Fruit fly (Drosophila melanogaster) whole organism, embryonic: Measurements from ENCODE around the gene gt.
A peak's percentile ranks its signal among the peaks of the same experiment; 100 is the strongest.

Experiments
- B-H2 ChIP-seq: fragments of 200-800 bp; sonication (Bioruptor generic); optimal IDR thresholded peaks from 2 replicates; lab custom pipeline; 2018; ENCODE audit warnings: missing biosample characterization, mild to moderate bottlenecking, missing genetic modification characterization
- CG11504 ChIP-seq: fragments of 200-800 bp; sonication (Bioruptor generic); optimal IDR thresholded peaks from 3 replicates; lab custom pipeline; 2019; ENCODE audit warnings: missing biosample characterization, mild to moderate bottlenecking, missing genetic modification characterization, moderate library complexity
- CG11723 ChIP-seq: fragments of 200-800 bp; sonication (Bioruptor generic); optimal IDR thresholded peaks from 2 replicates; lab custom pipeline; 2017; ENCODE audit warnings: missing biosample characterization, mild to moderate bottlenecking, missing genetic modification characterization
- CG14965 ChIP-seq: fragments of 200-800 bp; sonication (Bioruptor generic); optimal IDR thresholded peaks from 2 replicates; lab custom pipeline; 2016; ENCODE audit warnings: missing biosample characterization, missing genetic modification characterization, borderline replicate concordance
- CG15601 ChIP-seq: fragments of 200-800 bp; sonication (Bioruptor generic); optimal IDR thresholded peaks from 3 replicates; lab custom pipeline; 2019; ENCODE audit warnings: missing biosample characterization, mild to moderate bottlenecking, missing genetic modification characterization, moderate library complexity
- CG1647 ChIP-seq: fragments of 200-800 bp; sonication (Bioruptor generic); optimal IDR thresholded peaks from 3 replicates; lab custom pipeline; 2016; ENCODE audit warnings: missing biosample characterization, missing genetic modification characterization
- CG17359 ChIP-seq: fragments of 200-800 bp; sonication (Bioruptor generic); optimal IDR thresholded peaks from 3 replicates; lab custom pipeline; 2018; ENCODE audit warnings: missing biosample characterization, mild to moderate bottlenecking, missing genetic modification characterization, moderate library complexity
- CG32767 ChIP-seq: fragments of 200-800 bp; sonication (Bioruptor generic); IDR thresholded peaks from 2 replicates; pipeline ENCODE4 v1.3.6; 2022; ENCODE audit warnings: missing biosample characterization, missing genetic modification characterization
- CG6254 ChIP-seq: fragments of 200-800 bp; sonication (Bioruptor generic); optimal IDR thresholded peaks from 3 replicates; lab custom pipeline; 2017; ENCODE audit warnings: mild to moderate bottlenecking, missing biosample characterization, missing genetic modification reagents, missing genetic modification characterization
- CG6813 ChIP-seq: fragments of 200-800 bp; sonication (Bioruptor generic); optimal IDR thresholded peaks from 2 replicates; lab custom pipeline; 2017; ENCODE audit warnings: missing biosample characterization, missing genetic modification characterization, mild to moderate bottlenecking, moderate library complexity, missing genetic modification reagents
- CG7987 ChIP-seq: fragments of 200-800 bp; sonication (Bioruptor generic); optimal IDR thresholded peaks from 2 replicates; lab custom pipeline; 2018; ENCODE audit warnings: missing biosample characterization, mild to moderate bottlenecking, missing genetic modification characterization, moderate library complexity
- CG9437 ChIP-seq: fragments of 200-800 bp; sonication (Bioruptor generic); optimal IDR thresholded peaks from 2 replicates; lab custom pipeline; 2018; ENCODE audit warnings: missing biosample characterization, mild to moderate bottlenecking, missing genetic modification characterization
- CG9727 ChIP-seq: fragments of 200-800 bp; sonication (Bioruptor generic); optimal IDR thresholded peaks from 3 replicates; lab custom pipeline; 2017; ENCODE audit warnings: missing biosample characterization, mild to moderate bottlenecking, missing genetic modification characterization
- CTCF ChIP-seq: fragments of 200-800 bp; sonication (Bioruptor generic); optimal IDR thresholded peaks from 2 replicates; lab custom pipeline; 2017; ENCODE audit warnings: missing biosample characterization, mild to moderate bottlenecking, missing genetic modification characterization, moderate library complexity
- D ChIP-seq, 2 experiments: fragments of 200-800 bp in 1 of 2; fragments of >200 bp in 1 of 2; sonication (Bioruptor generic) in 1 of 2; optimal IDR thresholded peaks; 2 replicates in 1 of 2; 3 replicates in 1 of 2; lab custom pipeline; 2017; ENCODE audit warnings: mild to moderate bottlenecking in 1 of 2, missing biosample characterization in 1 of 2, missing genetic modification characterization in 1 of 2, missing genetic modification reagents in 1 of 2
- Deaf1 ChIP-seq: fragments of 200-800 bp; optimal IDR thresholded peaks from 3 replicates; lab custom pipeline; 2019; ENCODE audit warnings: missing biosample characterization, mild to moderate bottlenecking, missing genetic modification characterization, moderate library complexity
- Ets97D ChIP-seq: fragments of 200-800 bp; sonication (Bioruptor generic); optimal IDR thresholded peaks from 3 replicates; lab custom pipeline; 2016; ENCODE audit warnings: missing biosample characterization, missing genetic modification characterization
- HLH3B ChIP-seq: fragments of 200-800 bp; sonication (Bioruptor generic); IDR thresholded peaks from 2 replicates; pipeline ENCODE4 v1.3.6; 2022; ENCODE audit warnings: missing biosample characterization, missing genetic modification characterization
- HLHmδ ChIP-seq: fragments of 200-800 bp; sonication (Bioruptor generic); optimal IDR thresholded peaks from 2 replicates; lab custom pipeline; 2018; ENCODE audit warnings: missing biosample characterization, mild to moderate bottlenecking, missing genetic modification characterization, moderate library complexity
- Hmr ChIP-seq: fragments of 200-800 bp; sonication (Bioruptor generic); optimal IDR thresholded peaks from 3 replicates; lab custom pipeline; 2017; ENCODE audit warnings: mild to moderate bottlenecking, missing biosample characterization, missing genetic modification reagents, missing genetic modification characterization
- Jarid2 ChIP-seq: fragments of 200-800 bp; sonication (Bioruptor generic); optimal IDR thresholded peaks from 3 replicates; lab custom pipeline; 2017; ENCODE audit warnings: mild to moderate bottlenecking, missing biosample characterization, missing genetic modification reagents, missing genetic modification characterization
- Kr ChIP-seq: fragments of 200-800 bp; sonication (Bioruptor generic); optimal IDR thresholded peaks from 2 replicates; lab custom pipeline; 2017; ENCODE audit warnings: missing biosample characterization, mild to moderate bottlenecking, missing genetic modification characterization
- Lpt ChIP-seq: fragments of >200 bp; optimal IDR thresholded peaks from 2 replicates; lab custom pipeline; 2018; ENCODE audit warnings: missing biosample characterization, missing genetic modification characterization
- Med ChIP-seq: fragments of 200-800 bp; sonication (Bioruptor generic); peaks from one replicate; lab custom pipeline; 2016; ENCODE audit warnings: missing biosample characterization, missing genetic modification characterization, mild to moderate bottlenecking, inconsistent platforms, moderate library complexity
- Meics ChIP-seq: fragments of 200-800 bp; sonication (Bioruptor generic); optimal IDR thresholded peaks from 2 replicates; lab custom pipeline; 2017; ENCODE audit warnings: missing biosample characterization, mild to moderate bottlenecking, missing genetic modification characterization
- Myb ChIP-seq: fragments of 200-800 bp; sonication (Bioruptor generic); optimal IDR thresholded peaks from 2 replicates; lab custom pipeline; 2016; ENCODE audit warnings: missing biosample characterization, missing genetic modification characterization
- Nf-YB ChIP-seq: fragments of 200-800 bp; sonication (Bioruptor generic); optimal IDR thresholded peaks from 3 replicates; lab custom pipeline; 2019; ENCODE audit warnings: missing biosample characterization, mild to moderate bottlenecking, missing genetic modification characterization, moderate library complexity
- Optix ChIP-seq: fragments of 200-800 bp; sonication (Bioruptor generic); IDR thresholded peaks from 3 replicates; pipeline ENCODE4 v1.3.6; 2022; ENCODE audit warnings: missing biosample characterization, missing genetic modification characterization
- Pdp1 ChIP-seq, 2 experiments: fragments of 200-800 bp; sonication (Bioruptor generic); optimal IDR thresholded peaks; 3 replicates each; lab custom pipeline; 2016; ENCODE audit warnings: missing biosample characterization in 2 of 2, missing genetic modification characterization in 2 of 2, mild to moderate bottlenecking in 1 of 2, moderate library complexity in 1 of 2
- chm ChIP-seq: fragments of 200-800 bp; sonication (Bioruptor generic); IDR thresholded peaks from 2 replicates; pipeline ENCODE4 v1.3.6; 2022; ENCODE audit warnings: missing biosample characterization, missing genetic modification characterization
- croc ChIP-seq: fragments of 200-800 bp; sonication (Bioruptor generic); conservative IDR thresholded peaks from 3 replicates; pipeline ENCODE4 v1.3.6; 2022; ENCODE audit warnings: missing biosample characterization, missing genetic modification characterization
- emc ChIP-seq: fragments of 200-800 bp; sonication (Bioruptor generic); optimal IDR thresholded peaks from 2 replicates; lab custom pipeline; 2016; ENCODE audit warnings: missing biosample characterization, missing genetic modification characterization
- ewg ChIP-seq: fragments of 200-800 bp; sonication (Bioruptor generic); optimal IDR thresholded peaks from 3 replicates; lab custom pipeline; 2017; ENCODE audit warnings: mild to moderate bottlenecking, missing biosample characterization, missing genetic modification reagents, missing genetic modification characterization
- fd102C ChIP-seq: fragments of 200-800 bp; sonication (Bioruptor generic); optimal IDR thresholded peaks from 2 replicates; lab custom pipeline; 2018; ENCODE audit warnings: missing biosample characterization, mild to moderate bottlenecking, missing genetic modification characterization, moderate library complexity
- grn ChIP-seq: fragments of 200-800 bp; sonication (Bioruptor generic); optimal IDR thresholded peaks from 3 replicates; lab custom pipeline; 2017; ENCODE audit warnings: missing biosample characterization, missing genetic modification characterization
- gsb-n ChIP-seq: fragments of 200-800 bp; sonication (Bioruptor generic); optimal IDR thresholded peaks from 3 replicates; lab custom pipeline; 2018; ENCODE audit warnings: missing biosample characterization, mild to moderate bottlenecking, missing genetic modification characterization
- nerfin-1 ChIP-seq: fragments of 200-800 bp; sonication (Bioruptor generic); optimal IDR thresholded peaks from 3 replicates; lab custom pipeline; 2019; ENCODE audit warnings: missing biosample characterization, mild to moderate bottlenecking, missing genetic modification characterization, moderate library complexity
- onecut ChIP-seq: fragments of 200-800 bp; sonication (Bioruptor generic); IDR thresholded peaks from 2 replicates; pipeline ENCODE4 v1.3.6; 2022; ENCODE audit warnings: missing biosample characterization, missing genetic modification characterization
- pb ChIP-seq: fragments of 200-800 bp; sonication (Bioruptor generic); optimal IDR thresholded peaks from 3 replicates; lab custom pipeline; 2016; ENCODE audit warnings: missing biosample characterization, missing genetic modification characterization
- psq ChIP-seq: fragments of 200-800 bp; sonication (Bioruptor generic); optimal IDR thresholded peaks from 2 replicates; lab custom pipeline; 2017; ENCODE audit warnings: missing biosample characterization, missing genetic modification characterization
- sd ChIP-seq: fragments of 200-800 bp; sonication (Bioruptor generic); optimal IDR thresholded peaks from 3 replicates; lab custom pipeline; 2018; ENCODE audit warnings: missing biosample characterization, mild to moderate bottlenecking, missing genetic modification characterization, moderate library complexity
- sima ChIP-seq: fragments of 200-800 bp; sonication (Bioruptor generic); optimal IDR thresholded peaks from 2 replicates; lab custom pipeline; 2016; ENCODE audit warnings: missing biosample characterization, missing genetic modification characterization
- slou ChIP-seq: fragments of 200-800 bp; sonication (Bioruptor generic); optimal IDR thresholded peaks from 3 replicates; lab custom pipeline; 2016; ENCODE audit warnings: missing biosample characterization, missing genetic modification characterization
- stwl ChIP-seq: fragments of 200-800 bp; sonication (Bioruptor generic); optimal IDR thresholded peaks from 3 replicates; lab custom pipeline; 2018; ENCODE audit warnings: missing biosample characterization, mild to moderate bottlenecking, missing genetic modification characterization, moderate library complexity
- tna ChIP-seq: fragments of 200-800 bp; sonication (Bioruptor generic); IDR thresholded peaks from 2 replicates; pipeline ENCODE4 v1.3.6; 2022; ENCODE audit warnings: missing biosample characterization, missing genetic modification characterization; ENCODE audit not compliant: partially characterized antibody
- vfl ChIP-seq: fragments of 200-800 bp; sonication (Bioruptor generic); optimal IDR thresholded peaks from 2 replicates; lab custom pipeline; 2016; ENCODE audit warnings: missing biosample characterization, missing genetic modification characterization
- wdn ChIP-seq: fragments of 200-800 bp; sonication (Bioruptor generic); IDR thresholded peaks from 2 replicates; pipeline ENCODE4 v1.3.6; 2022; ENCODE audit warnings: missing biosample characterization, missing genetic modification characterization
- zen ChIP-seq: fragments of 200-800 bp; sonication (Bioruptor generic); optimal IDR thresholded peaks from 3 replicates; lab custom pipeline; 2018; ENCODE audit warnings: missing biosample characterization, mild to moderate bottlenecking, missing genetic modification characterization, moderate library complexity

The gt gene

DNA sequence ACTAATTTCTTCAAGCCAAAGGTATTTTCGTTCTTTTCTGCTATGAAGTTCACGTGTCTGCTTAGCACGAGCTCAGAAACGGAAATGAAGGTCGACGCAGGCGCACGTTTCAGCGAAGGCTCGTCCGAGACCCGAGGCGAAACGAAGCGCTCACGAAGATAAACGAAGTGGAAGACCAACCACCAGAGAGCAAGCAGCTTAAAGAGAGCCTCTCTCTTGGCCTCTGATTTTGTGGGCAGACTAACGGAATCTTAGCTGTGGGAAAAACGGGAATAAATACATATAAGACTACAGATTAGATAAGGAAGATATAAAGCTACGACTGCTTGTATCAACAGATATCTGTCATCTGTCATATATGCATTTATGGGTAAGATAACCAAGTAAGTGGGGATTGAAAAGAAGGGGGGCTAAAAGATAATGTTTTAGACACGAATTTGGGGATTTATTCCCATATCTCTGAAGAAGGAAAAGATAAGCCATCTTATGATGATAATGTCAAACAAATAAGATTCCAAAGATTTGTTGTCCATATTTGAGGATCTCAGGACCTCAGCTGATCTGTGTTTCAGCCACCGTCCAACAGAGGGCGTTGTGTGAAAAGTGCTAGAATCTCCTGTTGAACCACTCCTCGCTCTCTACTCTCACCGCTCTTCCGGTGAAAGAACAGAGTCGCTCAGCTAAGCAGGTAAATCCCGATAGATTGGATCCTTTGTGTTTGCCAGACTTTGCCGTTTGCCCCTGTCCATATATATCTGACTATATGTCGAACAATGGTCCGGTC, 41.0 kb downstream of the gt start, which contains the start of gene PsGEF (continued):
- TF ChIP-seq onecut (no peak), tna (no peak), croc (GFP tag; lab: Robert Waterston, UW) (no peak), Meics (GFP tag; lab: Kevin White, UChicago) (no peak), CG1647 (GFP tag; lab: Kevin White, UChicago) (no peak), nerfin-1 (tag; lab: Kevin White, UChicago) (peak; percentile 83), grn (peak; percentile 34), psq (GFP tag; lab: Kevin White, UChicago) (no peak), CTCF (peak; percentile 83), CG6813 (GFP tag; lab: Kevin White, UChicago) (peak; percentile 0), wdn (GFP tag; lab: Robert Waterston, UW) (no peak), CG7987 (GFP tag; lab: Kevin White, UChicago) (no peak), HLH3B (no peak), D (optimal IDR thresholded peaks at IDR 0.05; lab: Kevin White, UChicago) (no peak), D (GFP tag; optimal IDR thresholded peaks at IDR 0.05; lab: Kevin White, UChicago) (no peak), Kr (GFP tag; lab: Kevin White, UChicago) (peak; percentile 37), Lpt (GFP tag; lab: Kevin White, UChicago) (peak; percentile 29), vfl (no peak), pb (no peak), chm (no peak), CG6254 (GFP tag; lab: Kevin White, UChicago) (peak; percentile 18), Deaf1 (tag; lab: Kevin White, UChicago) (peak; percentile 93), CG11723 (no peak), sd (tag; lab: Kevin White, UChicago) (no peak), sima (GFP tag; lab: Kevin White, UChicago) (no peak), emc (no peak), Nf-YB (GFP tag; lab: Kevin White, UChicago) (peak; percentile 9), Myb (GFP tag; lab: Kevin White, UChicago) (no peak), CG14965 (GFP tag; lab: Kevin White, UChicago) (peak; percentile 95), CG32767 (GFP tag; lab: Robert Waterston, UW) (no peak), ewg (GFP tag; lab: Kevin White, UChicago) (peak; percentile 16), CG11504 (tag; lab: Kevin White, UChicago) (no peak)

DNA sequence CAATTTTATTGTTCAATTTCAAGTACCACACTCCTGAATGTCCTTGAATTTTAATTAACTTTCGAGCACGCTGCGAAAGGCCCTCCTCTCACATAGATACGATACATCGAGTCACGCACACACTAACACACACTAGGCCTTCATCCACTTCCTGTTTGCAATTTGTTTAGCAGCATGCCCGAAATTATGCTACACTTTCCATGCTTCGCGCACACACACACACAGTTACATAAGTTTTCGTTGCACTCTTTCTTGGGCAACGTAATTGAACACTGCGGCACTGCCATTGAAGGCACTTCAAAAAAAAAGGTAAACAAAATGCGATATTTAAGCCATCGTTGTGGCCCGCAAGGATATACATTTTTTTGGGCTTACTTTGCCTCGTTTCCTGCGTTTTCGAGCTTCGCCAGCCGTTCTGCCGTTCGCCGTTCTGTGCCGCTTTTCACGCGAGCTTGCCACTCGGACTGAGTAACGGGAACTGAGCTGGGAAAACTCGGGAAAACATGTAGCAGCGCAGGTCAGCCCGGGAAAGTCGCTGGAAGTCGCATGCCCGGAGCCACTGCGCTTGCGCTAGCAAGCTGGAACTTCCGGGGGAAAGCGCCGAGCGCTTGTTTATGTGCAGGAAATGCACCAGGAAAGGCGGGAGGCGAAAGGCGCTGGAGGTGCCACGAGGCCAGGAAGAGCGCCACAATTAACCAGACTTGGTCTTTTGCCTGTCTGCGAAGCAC, 45.5 kb downstream of the gt start:
- TF ChIP-seq HLHmδ (GFP tag; lab: Kevin White, UChicago) (peak; percentile 71), gsb-n (no peak), Ets97D (GFP tag; lab: Kevin White, UChicago) (peak; percentile 70), Jarid2 (GFP tag; lab: Kevin White, UChicago) (peak; percentile 36), Med (peak; percentile 69), CG17359 (no peak), stwl (tag; lab: Kevin White, UChicago) (peak; percentile 42), B-H2 (GFP tag; lab: Kevin White, UChicago) (no peak), slou (GFP tag; lab: Kevin White, UChicago) (no peak), pb (no peak), CTCF (peak; percentile 20), CG15601 (tag; lab: Kevin White, UChicago) (peak; percentile 64), CG9437 (GFP tag; lab: Kevin White, UChicago) (peak; percentile 90), CG9727 (peak; percentile 9), Hmr (GFP tag; lab: Kevin White, UChicago) (peak; percentile 32), Optix (no peak), Pdp1 (GFP tag; optimal IDR thresholded peaks at IDR 0.05; lab: Kevin White, UChicago) (peak in 1 of 2 experiments; percentile 66), fd102C (GFP tag; lab: Kevin White, UChicago) (peak; percentile 53), zen (tag; lab: Kevin White, UChicago) (peak; percentile 41)
